Worm (Caenorhabditis elegans): ENCODE data around the gene lin-46.

DNA sequence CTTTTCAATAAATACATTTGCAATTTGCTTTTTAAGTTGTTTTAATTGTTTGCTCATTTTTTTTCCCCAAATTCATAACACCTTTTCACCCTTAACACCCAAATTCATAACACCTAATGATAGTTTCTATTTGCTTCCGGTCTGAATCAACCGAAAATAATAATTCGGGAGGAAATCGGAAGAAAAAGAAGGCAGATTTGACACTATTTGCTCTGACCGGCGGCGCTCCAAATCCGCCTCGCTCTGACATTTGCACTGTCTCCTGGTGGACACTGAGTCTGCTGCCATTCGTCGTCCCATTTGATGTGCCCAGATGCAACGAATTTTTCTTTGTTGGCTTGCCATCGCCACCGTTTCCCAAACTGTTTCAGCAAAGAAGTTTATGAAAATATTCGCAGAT, 44.5 kb upstream of the lin-46 start, which contains the start of gene pqn-67:
- TF ChIP-seq atf-7 (tag; optimal IDR thresholded peaks at IDR 0.05) (no peak), ets-4 (GFP tag; optimal IDR thresholded peaks at IDR 0.05) (no peak), madf-6 (GFP tag; IDR thresholded peaks at IDR 0.05) (no peak), nfyb-1 (GFP tag; IDR thresholded peaks at IDR 0.05) (no peak), tlf-1 (GFP tag; optimal IDR thresholded peaks at IDR 0.05) (no peak), F39B2.1 (GFP tag; IDR thresholded peaks at IDR 0.05) (no peak), gei-17 (GFP tag; optimal IDR thresholded peaks at IDR 0.05) (no peak), ccch-3 (GFP tag; optimal IDR thresholded peaks at IDR 0.05) (no peak), ceh-79 (tag; optimal IDR thresholded peaks at IDR 0.05) (no peak), attf-5 (GFP tag; optimal IDR thresholded peaks at IDR 0.05) (no peak)
